Fruit fly (Drosophila melanogaster): ENCODE results near the gene Dhfr.

The Dhfr gene

DNA sequence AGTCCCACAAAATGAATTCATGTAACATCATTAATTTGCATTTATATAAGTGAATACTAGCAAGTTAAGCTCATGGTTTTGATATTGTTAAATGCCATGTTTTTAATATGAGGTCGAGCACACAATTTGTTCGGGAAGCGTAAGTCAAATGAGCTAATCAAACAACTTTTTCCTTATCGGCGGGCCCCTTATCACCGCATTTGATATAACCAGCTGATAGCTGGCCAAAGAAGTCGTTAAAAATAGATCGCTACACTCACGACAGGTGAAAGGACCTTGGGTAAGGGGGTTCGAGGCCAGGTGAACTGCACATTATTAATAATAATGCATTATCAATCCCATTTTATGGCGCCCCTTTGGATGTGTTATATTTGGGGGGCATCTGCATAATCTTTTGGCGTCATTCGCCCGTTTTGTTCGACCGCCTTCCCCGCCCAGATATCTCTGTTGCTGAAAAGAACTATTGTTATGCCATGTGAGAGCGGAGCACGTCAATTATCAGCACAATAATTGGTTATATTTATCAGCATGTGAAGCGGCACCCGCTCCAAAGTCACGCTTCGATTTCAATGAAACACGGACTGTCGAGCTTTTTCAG is 33.4 kb upstream of the Dhfr start (continued):
- TF ChIP-seq btn (GFP tag; optimal IDR thresholded peaks at IDR 0.05) (no peak), ftz-f1 (GFP tag; optimal IDR thresholded peaks at IDR 0.05) (peak; percentile 16), CG18011 (GFP tag; optimal IDR thresholded peaks at IDR 0.05) (no peak), CG11560 (tag; IDR thresholded peaks at IDR 0.05) (no peak), CG10431 (GFP tag; optimal IDR thresholded peaks at IDR 0.05) (no peak), CG11456 (GFP tag; IDR thresholded peaks at IDR 0.05) (no peak), Rfx (GFP tag; IDR thresholded peaks at IDR 0.05) (no peak), Gug (GFP tag; IDR thresholded peaks at IDR 0.05) (no peak), lmd (GFP tag; IDR thresholded peaks at IDR 0.05) (no peak), dysf (GFP tag; IDR thresholded peaks at IDR 0.05) (no peak), CG31388 (GFP tag; optimal IDR thresholded peaks at IDR 0.05) (no peak), Sry-δ (GFP tag; optimal IDR thresholded peaks at IDR 0.05) (no peak), esg (GFP tag; conservative IDR thresholded peaks at IDR 0.05) (no peak), sob (GFP tag; IDR thresholded peaks at IDR 0.05) (no peak), CG1529 (GFP tag; optimal IDR thresholded peaks at IDR 0.05) (no peak), Awh (GFP tag; IDR thresholded peaks at IDR 0.05) (no peak), CG10267 (tag; optimal IDR thresholded peaks at IDR 0.05) (no peak), Dad (GFP tag; optimal IDR thresholded peaks at IDR 0.05) (no peak), CG11247 (GFP tag; IDR thresholded peaks at IDR 0.05) (no peak), gcm (GFP tag; optimal IDR thresholded peaks at IDR 0.05) (no peak), pho (GFP tag; optimal IDR thresholded peaks at IDR 0.05) (no peak), Kr (GFP tag; optimal IDR thresholded peaks at IDR 0.05) (no peak), CG17612 (GFP tag; IDR thresholded peaks at IDR 0.05) (no peak), CG2129 (GFP tag; IDR thresholded peaks at IDR 0.05; ENCODE audit: partially characterized antibody) (no peak), CG32532 (GFP tag; IDR thresholded peaks at IDR 0.05) (no peak), repo (GFP tag; optimal IDR thresholded peaks at IDR 0.05) (no peak)

DNA sequence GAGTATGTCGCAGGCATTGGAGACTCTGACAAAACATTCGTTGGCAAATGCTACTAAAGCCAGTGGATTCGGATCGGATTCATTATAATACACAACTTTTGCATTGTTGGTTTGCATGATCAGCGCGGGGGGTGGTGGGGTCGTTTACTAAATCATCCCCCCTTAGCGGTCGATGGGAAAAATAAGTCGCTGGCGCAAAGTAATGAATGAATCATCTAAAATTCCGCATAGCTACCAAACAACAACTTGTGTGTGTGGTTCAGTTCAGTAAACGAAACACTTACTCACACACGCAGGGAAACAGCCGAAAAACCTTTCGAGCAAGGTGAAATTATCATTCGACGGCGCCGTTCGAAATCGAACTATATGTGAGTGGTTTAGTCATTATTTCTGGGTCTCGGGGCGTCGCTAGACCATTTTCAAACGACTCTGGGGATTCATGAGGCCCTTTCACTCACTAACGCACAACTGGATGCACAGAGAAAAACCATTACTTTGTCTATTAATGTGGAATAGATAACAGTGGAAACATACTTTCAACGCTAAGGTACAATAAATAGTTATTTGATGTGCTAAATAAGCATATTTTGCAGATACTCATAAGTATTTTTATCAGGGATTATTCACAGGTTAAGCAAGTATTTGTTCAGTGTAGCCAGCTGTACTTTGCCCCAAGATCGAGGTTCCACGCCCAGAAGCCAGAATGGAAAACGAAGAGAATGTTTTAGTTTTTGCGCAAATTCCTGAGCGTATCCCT is 32.4 kb upstream of the Dhfr start:
- TF ChIP-seq CG8765 (GFP tag; IDR thresholded peaks at IDR 0.05) (peak; percentile 81), Lim3 (GFP tag; IDR thresholded peaks at IDR 0.05) (peak; percentile 71; the same call in 1 of the 2 replicates), HLHmδ (GFP tag; optimal IDR thresholded peaks at IDR 0.05) (no peak), stc (GFP tag; IDR thresholded peaks at IDR 0.05) (peak; percentile 63), CG12769 (tag; optimal IDR thresholded peaks at IDR 0.05) (peak; percentile 92), Meics (GFP tag; optimal IDR thresholded peaks at IDR 0.05) (peak; percentile 33), mam (GFP tag; optimal IDR thresholded peaks at IDR 0.05) (peak; percentile 62), Rx (GFP tag; IDR thresholded peaks at IDR 0.05) (peak; percentile 86), CG1529 (GFP tag; optimal IDR thresholded peaks at IDR 0.05) (peak; percentile 23), wdn (GFP tag; IDR thresholded peaks at IDR 0.05) (peak; percentile 79), sug (tag; optimal IDR thresholded peaks at IDR 0.05) (peak; percentile 7), CG42726 (GFP tag; IDR thresholded peaks at IDR 0.05; ENCODE audit: partially characterized antibody) (no peak), CG16815 (GFP tag; optimal IDR thresholded peaks at IDR 0.05) (peak; percentile 64), crp (GFP tag; optimal IDR thresholded peaks at IDR 0.05) (peak in 1 of 2 experiments; percentile 11), CG12391 (tag; optimal IDR thresholded peaks at IDR 0.05) (peak; percentile 64), bcd (GFP tag; optimal IDR thresholded peaks at IDR 0.05) (peak; percentile 66), CG12071 (GFP tag; optimal IDR thresholded peaks at IDR 0.05) (peak; percentile 83), CG11696 (GFP tag; IDR thresholded peaks at IDR 0.05) (peak; percentile 72), HLH4C (GFP tag; IDR thresholded peaks at IDR 0.05; ENCODE audit: partially characterized antibody) (no peak), Hsf (GFP tag; optimal IDR thresholded peaks at IDR 0.05) (peak; percentile 49), Taf1 (GFP tag; IDR thresholded peaks at IDR 0.05) (peak; percentile 36; the same call in 1 of the 2 replicates), en (GFP tag; optimal IDR thresholded peaks at IDR 0.05) (peak; percentile 63), CG4404 (GFP tag; IDR thresholded peaks at IDR 0.05) (peak; percentile 38), Nf-YA (GFP tag; IDR thresholded peaks at IDR 0.05) (peak; percentile 76; the same call in 1 of the 2 replicates), CG4730 (GFP tag; IDR thresholded peaks at IDR 0.05) (peak; percentile 70), jumu (GFP tag; optimal IDR thresholded peaks at IDR 0.05) (peak; percentile 36)
